Fruit fly (Drosophila melanogaster) whole organism, adult: ENCODE measurements around the gene PH4alphaSG2.

ENCODE experiments used
- CG11617 ChIP-seq: fragments of 200-800 bp; sonication (Bioruptor generic); optimal IDR thresholded peaks from 2 replicates; lab custom pipeline; 2017; ENCODE audit warnings: mild to moderate bottlenecking, missing biosample characterization, missing genetic modification reagents, missing genetic modification characterization
- CG12768 ChIP-seq: fragments of 200-800 bp; sonication (Bioruptor generic); optimal IDR thresholded peaks from 2 replicates; lab custom pipeline; 2017; ENCODE audit warnings: missing biosample characterization, missing genetic modification characterization, mild to moderate bottlenecking, moderate library complexity, missing genetic modification reagents
- CG14711 ChIP-seq: fragments of 200-800 bp; sonication (Bioruptor generic); optimal IDR thresholded peaks from 2 replicates; lab custom pipeline; 2018; ENCODE audit warnings: missing biosample characterization, mild to moderate bottlenecking, missing genetic modification characterization, moderate library complexity
- CG1620 ChIP-seq: fragments of 200-800 bp; sonication (Bioruptor generic); optimal IDR thresholded peaks from 2 replicates; lab custom pipeline; 2016; ENCODE audit warnings: missing biosample characterization, missing genetic modification characterization
- CG33017 ChIP-seq: fragments of 200-800 bp; sonication (Bioruptor generic); optimal IDR thresholded peaks from 2 replicates; lab custom pipeline; 2018; ENCODE audit warnings: missing biosample characterization, mild to moderate bottlenecking, missing genetic modification characterization, moderate library complexity
- CG5204 ChIP-seq: fragments of 200-800 bp; sonication (Bioruptor generic); optimal IDR thresholded peaks from 2 replicates; lab custom pipeline; 2016; ENCODE audit warnings: missing biosample characterization, missing genetic modification characterization
- CG7045 ChIP-seq: fragments of 200-800 bp; sonication (Bioruptor generic); optimal IDR thresholded peaks from 2 replicates; lab custom pipeline; 2017; ENCODE audit warnings: missing biosample characterization, mild to moderate bottlenecking, missing genetic modification characterization
- CG7101 ChIP-seq: fragments of 200-800 bp; sonication (Bioruptor generic); optimal IDR thresholded peaks from 2 replicates; lab custom pipeline; 2018; ENCODE audit warnings: missing biosample characterization, mild to moderate bottlenecking, missing genetic modification characterization, moderate library complexity
- Clk ChIP-seq: fragments of 200-800 bp; sonication (Bioruptor generic); optimal IDR thresholded peaks from 2 replicates; lab custom pipeline; 2017; ENCODE audit warnings: missing biosample characterization, missing genetic modification characterization
- Crg-1 ChIP-seq: fragments of 200-800 bp; sonication (Bioruptor generic); optimal IDR thresholded peaks from 2 replicates; lab custom pipeline; 2016; ENCODE audit warnings: missing biosample characterization, missing genetic modification characterization
- Hr96 ChIP-seq: fragments of 200-800 bp; sonication (Bioruptor generic); optimal IDR thresholded peaks from 2 replicates; lab custom pipeline; 2016; ENCODE audit warnings: missing biosample characterization, missing genetic modification characterization
- Mnt ChIP-seq: fragments of 200-800 bp; sonication (Bioruptor generic); optimal IDR thresholded peaks from 2 replicates; lab custom pipeline; 2016; ENCODE audit warnings: missing biosample characterization, mild to moderate bottlenecking, missing genetic modification characterization
- bab1 ChIP-seq: fragments of 200-800 bp; sonication (Bioruptor generic); optimal IDR thresholded peaks from 3 replicates; lab custom pipeline; 2019; ENCODE audit warnings: missing biosample characterization, mild to moderate bottlenecking, missing genetic modification characterization, moderate library complexity
- cic ChIP-seq: fragments of 200-800 bp; sonication (Bioruptor generic); optimal IDR thresholded peaks from 2 replicates; lab custom pipeline; 2017; ENCODE audit warnings: missing biosample characterization, mild to moderate bottlenecking, missing genetic modification characterization, moderate library complexity
- cnc ChIP-seq, 2 experiments: fragments of >200 bp; optimal IDR thresholded peaks; 2 replicates each; lab custom pipeline; 2017
- kay ChIP-seq: fragments of 200-800 bp; sonication (Bioruptor generic); peaks from one replicate; lab custom pipeline; 2016; ENCODE audit warnings: missing biosample characterization, missing genetic modification characterization, borderline replicate concordance
- ovo ChIP-seq: fragments of 200-800 bp; sonication (Bioruptor generic); optimal IDR thresholded peaks from 2 replicates; lab custom pipeline; 2016; ENCODE audit warnings: missing biosample characterization, missing genetic modification characterization
- pad ChIP-seq: fragments of 200-800 bp; sonication (Bioruptor generic); optimal IDR thresholded peaks from 3 replicates; lab custom pipeline; 2017; ENCODE audit warnings: missing biosample characterization, missing genetic modification characterization, mild to moderate bottlenecking, moderate library complexity, missing genetic modification reagents
- tj ChIP-seq: fragments of 200-800 bp; sonication (Bioruptor generic); optimal IDR thresholded peaks from 3 replicates; lab custom pipeline; 2017; ENCODE audit warnings: missing biosample characterization, mild to moderate bottlenecking, missing genetic modification characterization, moderate library complexity
- toe ChIP-seq: fragments of 200-800 bp; sonication (Bioruptor generic); optimal IDR thresholded peaks from 2 replicates; lab custom pipeline; 2016; ENCODE audit warnings: missing biosample characterization, missing genetic modification characterization

PH4alphaSG2 gene

dm6 chr3R:30466515-30466914, 23.4 kb upstream of the PH4alphaSG2 start:
- TF ChIP-seq Mnt (GFP tag; lab: Kevin White, UChicago): peak; percentile 14
- no peak for TF ChIP-seq CG33017 (tag; lab: Kevin White, UChicago)
- no peak for TF ChIP-seq CG14711 (tag; lab: Kevin White, UChicago)
- no peak for TF ChIP-seq kay (GFP tag; lab: Kevin White, UChicago)
- TF ChIP-seq toe (GFP tag; lab: Kevin White, UChicago): no peak
- TF ChIP-seq cnc (optimal IDR thresholded peaks at IDR 0.05; lab: Kevin White, UChicago): no peak
- no peak for TF ChIP-seq CG7045 (GFP tag; lab: Kevin White, UChicago)
- TF ChIP-seq CG11617 (GFP tag; lab: Kevin White, UChicago): no peak
- no peak for TF ChIP-seq tj
- TF ChIP-seq CG1620 (GFP tag; lab: Kevin White, UChicago): no peak
- no peak for TF ChIP-seq pad (GFP tag; lab: Kevin White, UChicago)
- no peak for TF ChIP-seq Crg-1
- TF ChIP-seq CG5204 (GFP tag; lab: Kevin White, UChicago): no peak
- no peak for TF ChIP-seq bab1 (GFP tag; lab: Kevin White, UChicago)
- TF ChIP-seq CG7101 (tag; lab: Kevin White, UChicago): no peak
- no peak for TF ChIP-seq ovo (GFP tag; lab: Kevin White, UChicago)
- TF ChIP-seq Hr96 (GFP tag; lab: Kevin White, UChicago): no peak
- peak; percentile 54 for TF ChIP-seq CG12768 (GFP tag; lab: Kevin White, UChicago)
- peak; percentile 76 for TF ChIP-seq cic (GFP tag; lab: Kevin White, UChicago)
- no peak for TF ChIP-seq Clk (GFP tag; lab: Kevin White, UChicago)

dm6 chr3R:30467062-30467461, 22.8 kb upstream of the PH4alphaSG2 start:
- TF ChIP-seq CG12768 (GFP tag; lab: Kevin White, UChicago) (no peak), pad (GFP tag; lab: Kevin White, UChicago) (no peak), CG11617 (GFP tag; lab: Kevin White, UChicago) (no peak)

- no peak for TF ChIP-seq CG5204 (GFP tag; lab: Kevin White, UChicago)
- TF ChIP-seq tj: peak; percentile 99
- TF ChIP-seq kay (GFP tag; lab: Kevin White, UChicago): no peak
These were observed 19.2 kb upstream of the PH4alphaSG2 start for dm6 chr3R:30470690-30471089.

- no peak for TF ChIP-seq Mnt (GFP tag; lab: Kevin White, UChicago)
- no peak for TF ChIP-seq toe (GFP tag; lab: Kevin White, UChicago)
- TF ChIP-seq Crg-1: no peak
- no peak for TF ChIP-seq CG7101 (tag; lab: Kevin White, UChicago)
- TF ChIP-seq tj: no peak
- TF ChIP-seq CG14711 (tag; lab: Kevin White, UChicago): no peak
- TF ChIP-seq cic (GFP tag; lab: Kevin White, UChicago): no peak
- no peak for TF ChIP-seq Hr96 (GFP tag; lab: Kevin White, UChicago)
- no peak for TF ChIP-seq CG1620 (GFP tag; lab: Kevin White, UChicago)
- TF ChIP-seq CG12768 (GFP tag; lab: Kevin White, UChicago): no peak
- no peak for TF ChIP-seq CG5204 (GFP tag; lab: Kevin White, UChicago)
- no peak for TF ChIP-seq CG33017 (tag; lab: Kevin White, UChicago)
- TF ChIP-seq CG7045 (GFP tag; lab: Kevin White, UChicago): no peak
- TF ChIP-seq bab1 (GFP tag; lab: Kevin White, UChicago): no peak
- no peak for TF ChIP-seq cnc (optimal IDR thresholded peaks at IDR 0.05; lab: Kevin White, UChicago)
- no peak for TF ChIP-seq pad (GFP tag; lab: Kevin White, UChicago)
- TF ChIP-seq Clk (GFP tag; lab: Kevin White, UChicago): no peak
- TF ChIP-seq CG11617 (GFP tag; lab: Kevin White, UChicago): no peak
- no peak for TF ChIP-seq kay (GFP tag; lab: Kevin White, UChicago)
These were observed 17.5 kb upstream of the PH4alphaSG2 start for dm6 chr3R:30472331-30472730.

- no peak for TF ChIP-seq kay (GFP tag; lab: Kevin White, UChicago)
- no peak for TF ChIP-seq Hr96 (GFP tag; lab: Kevin White, UChicago)
- TF ChIP-seq cnc (optimal IDR thresholded peaks at IDR 0.05; lab: Kevin White, UChicago): no peak
- TF ChIP-seq bab1 (GFP tag; lab: Kevin White, UChicago): no peak
- TF ChIP-seq pad (GFP tag; lab: Kevin White, UChicago): no peak
- no peak for TF ChIP-seq tj
- no peak for TF ChIP-seq Clk (GFP tag; lab: Kevin White, UChicago)
- TF ChIP-seq CG33017 (tag; lab: Kevin White, UChicago): no peak
- TF ChIP-seq Mnt (GFP tag; lab: Kevin White, UChicago): no peak
- TF ChIP-seq CG7045 (GFP tag; lab: Kevin White, UChicago): no peak
- TF ChIP-seq CG14711 (tag; lab: Kevin White, UChicago): no peak
- TF ChIP-seq ovo (GFP tag; lab: Kevin White, UChicago): no peak
- TF ChIP-seq CG7101 (tag; lab: Kevin White, UChicago): no peak
- no peak for TF ChIP-seq Crg-1
- no peak for TF ChIP-seq CG11617 (GFP tag; lab: Kevin White, UChicago)
- no peak for TF ChIP-seq toe (GFP tag; lab: Kevin White, UChicago)
- TF ChIP-seq CG5204 (GFP tag; lab: Kevin White, UChicago): no peak
These were observed 15.1 kb upstream of the PH4alphaSG2 start for dm6 chr3R:30474667-30475213.

dm6 chr3R:30475910-30476309, 14.0 kb upstream of the PH4alphaSG2 start:
- no peak for TF ChIP-seq CG33017 (tag; lab: Kevin White, UChicago)
- TF ChIP-seq CG14711 (tag; lab: Kevin White, UChicago): no peak
- no peak for TF ChIP-seq tj
- no peak for TF ChIP-seq CG1620 (GFP tag; lab: Kevin White, UChicago)
- no peak for TF ChIP-seq cic (GFP tag; lab: Kevin White, UChicago)
- no peak for TF ChIP-seq Hr96 (GFP tag; lab: Kevin White, UChicago)
- no peak for TF ChIP-seq CG5204 (GFP tag; lab: Kevin White, UChicago)
- no peak for TF ChIP-seq pad (GFP tag; lab: Kevin White, UChicago)
- TF ChIP-seq CG11617 (GFP tag; lab: Kevin White, UChicago): no peak
- TF ChIP-seq CG7101 (tag; lab: Kevin White, UChicago): no peak
- TF ChIP-seq kay (GFP tag; lab: Kevin White, UChicago): no peak
- TF ChIP-seq Crg-1: no peak
- no peak for TF ChIP-seq ovo (GFP tag; lab: Kevin White, UChicago)
- TF ChIP-seq bab1 (GFP tag; lab: Kevin White, UChicago): no peak
- no peak for TF ChIP-seq Clk (GFP tag; lab: Kevin White, UChicago)
- no peak for TF ChIP-seq cnc (optimal IDR thresholded peaks at IDR 0.05; lab: Kevin White, UChicago)
- no peak for TF ChIP-seq Mnt (GFP tag; lab: Kevin White, UChicago)
- no peak for TF ChIP-seq CG7045 (GFP tag; lab: Kevin White, UChicago)
